Worm (Caenorhabditis elegans): ENCODE results near the gene C06E4.3.

DNA sequence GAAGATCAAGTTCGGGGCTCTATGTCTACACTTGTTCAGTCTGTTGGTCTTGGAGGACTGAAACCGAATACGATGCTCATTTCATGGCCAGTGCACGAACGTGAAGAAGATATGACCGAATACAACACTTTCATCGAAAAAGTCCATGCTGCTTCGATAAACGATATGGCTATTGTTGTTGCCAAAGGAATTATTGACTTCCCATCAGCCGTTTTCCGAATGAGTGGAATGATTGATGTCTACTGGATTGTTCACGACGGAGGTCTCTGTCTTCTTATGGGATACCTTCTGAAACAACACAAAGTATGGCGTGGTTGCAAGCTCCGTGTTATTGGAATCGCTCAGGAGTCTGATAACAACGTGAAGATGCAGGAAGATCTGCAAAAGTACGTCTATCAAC, 44.5 kb upstream of the C06E4.3 start:
- TF ChIP-seq B0310.2 (tag; optimal IDR thresholded peaks at IDR 0.05) (no peak), ama-1 (optimal IDR thresholded peaks at IDR 0.05) (no peak), scrt-1 (GFP tag; IDR thresholded peaks at IDR 0.05) (no peak), hmbx-1 (tag; optimal IDR thresholded peaks at IDR 0.05) (no peak), aly-1 (tag; optimal IDR thresholded peaks at IDR 0.05) (no peak), tra-4 (tag; optimal IDR thresholded peaks at IDR 0.05) (no peak), flt-1 (GFP tag; IDR thresholded peaks at IDR 0.05) (no peak), ceh-36 (tag; optimal IDR thresholded peaks at IDR 0.05) (no peak), hmg-4 (GFP tag; optimal IDR thresholded peaks at IDR 0.05) (no peak), pes-1 (GFP tag; IDR thresholded peaks at IDR 0.05) (no peak), tbx-37 (GFP tag; conservative IDR thresholded peaks at IDR 0.05) (no peak), F13C5.2 (tag; optimal IDR thresholded peaks at IDR 0.05) (no peak)

All from whole organism, early embryonic.